Fruit fly (Drosophila melanogaster) whole organism, embryonic: ENCODE measurements around the gene Grl36a.

Experiments
- CG11560 ChIP-seq: fragments of 200-800 bp; sonication (Bioruptor generic); IDR thresholded peaks from 3 replicates; pipeline ENCODE4 v1.3.6; 2022; ENCODE audit warnings: missing biosample characterization, missing genetic modification characterization
- CG6683 ChIP-seq: fragments of 200-800 bp; sonication (Bioruptor generic); optimal IDR thresholded peaks from 2 replicates; lab custom pipeline; 2017; ENCODE audit warnings: missing biosample characterization, mild to moderate bottlenecking, missing genetic modification characterization, missing genetic modification reagents

- TF ChIP-seq CG6683 (GFP tag; lab: Kevin White, UChicago) (no peak), CG11560 (tag; lab: Robert Waterston, UW) (no peak)
Observed at dm6 chr2L:17229394-17229793, 47.7 kb downstream of the Grl36a start.
